Worm (Caenorhabditis elegans) whole organism, young adult: ENCODE measurements around the gene T05H10.8.

Experiments
- B0035.1 ChIP-seq: sonication (generic microtip); optimal IDR thresholded peaks from 2 replicates; lab custom pipeline; 2016; ENCODE audit warnings: missing genetic modification characterization, mild to moderate bottlenecking, missing compliant biosample characterization, missing genotype, missing genetic modification reagents
- B0261.1 ChIP-seq: sonication (generic microtip); optimal IDR thresholded peaks from 2 replicates; lab custom pipeline; 2016; ENCODE audit warnings: mild to moderate bottlenecking, missing genetic modification characterization, moderate library complexity, missing compliant biosample characterization
- C17E4.6 ChIP-seq: fragments of 200-800 bp; sonication (Bioruptor generic); IDR thresholded peaks from 2 replicates; pipeline ENCODE4 v1.3.6; 2022; ENCODE audit warnings: missing genetic modification reagents, missing genetic modification characterization, missing compliant biosample characterization
- D2030.7 ChIP-seq: fragments of 200-800 bp; sonication (Bioruptor generic); IDR thresholded peaks from 2 replicates; pipeline ENCODE4 v1.3.6; 2022; ENCODE audit warnings: missing genetic modification reagents, missing genetic modification characterization, missing compliant biosample characterization
- F23B12.7 ChIP-seq: sonication (generic microtip); optimal IDR thresholded peaks from 2 replicates; lab custom pipeline; 2017; ENCODE audit warnings: missing genetic modification characterization, mild to moderate bottlenecking, missing compliant biosample characterization, antibody characterized with exemption, moderate library complexity; ENCODE audit not compliant: insufficient read depth
- F33H1.4 ChIP-seq: fragments of 200-800 bp; sonication (Bioruptor generic); IDR thresholded peaks from 2 replicates; pipeline ENCODE4 v1.3.6; 2022; ENCODE audit warnings: missing genetic modification reagents, missing genetic modification characterization, missing compliant biosample characterization
- F37B4.10 ChIP-seq: fragments of 200-800 bp; sonication (Bioruptor generic); IDR thresholded peaks from 2 replicates; pipeline ENCODE4 v1.3.6; 2022; ENCODE audit warnings: missing genetic modification characterization, missing compliant biosample characterization
- F57A8.1 ChIP-seq: fragments of 200-800 bp; sonication (Bioruptor generic); optimal IDR thresholded peaks from 2 replicates; lab custom pipeline; 2018; ENCODE audit warnings: mild to moderate bottlenecking, missing genetic modification characterization, moderate library complexity, missing compliant biosample characterization
- Y53G8AR.9 ChIP-seq: fragments of 200-800 bp; sonication (Bioruptor generic); conservative IDR thresholded peaks from 2 replicates; pipeline ENCODE4 v1.3.6; 2022; ENCODE audit warnings: missing genetic modification reagents, missing genetic modification characterization, missing compliant biosample characterization
- Y56A3A.18 ChIP-seq: fragments of 200-800 bp; sonication (Bioruptor generic); IDR thresholded peaks from 2 replicates; pipeline ENCODE4 v1.3.6; 2022; ENCODE audit warnings: missing genetic modification reagents, missing genetic modification characterization, missing compliant biosample characterization
- akir-1 ChIP-seq: fragments of 200-800 bp; sonication (Bioruptor generic); optimal IDR thresholded peaks from 2 replicates; lab custom pipeline; 2018; ENCODE audit warnings: mild to moderate bottlenecking, missing genetic modification characterization, moderate library complexity, missing compliant biosample characterization
- aptf-2 ChIP-seq: fragments of 200-800 bp; sonication (Bioruptor generic); conservative IDR thresholded peaks from 2 replicates; pipeline ENCODE4 v1.3.6; 2022; ENCODE audit warnings: missing genetic modification reagents, missing genetic modification characterization, missing compliant biosample characterization
- aptf-3 ChIP-seq: fragments of 200-800 bp; sonication (Bioruptor generic); IDR thresholded peaks from 2 replicates; pipeline ENCODE4 v1.3.6; 2022; ENCODE audit warnings: missing genetic modification characterization, missing compliant biosample characterization
- atf-7 ChIP-seq: sonication (generic microtip); optimal IDR thresholded peaks from 2 replicates; lab custom pipeline; 2017; ENCODE audit warnings: mild to moderate bottlenecking, missing genetic modification characterization, missing compliant biosample characterization
- attf-6 ChIP-seq: fragments of 200-800 bp; sonication (Bioruptor generic); IDR thresholded peaks from 2 replicates; pipeline ENCODE4 v1.3.6; 2022; ENCODE audit warnings: missing genetic modification reagents, missing genetic modification characterization, missing compliant biosample characterization
- bed-1 ChIP-seq: fragments of 200-800 bp; sonication (Bioruptor generic); IDR thresholded peaks from 2 replicates; pipeline ENCODE4 v1.3.6; 2022; ENCODE audit warnings: missing genetic modification reagents, missing genetic modification characterization, missing compliant biosample characterization
- bed-2 ChIP-seq: fragments of 200-800 bp; sonication (Bioruptor generic); IDR thresholded peaks from 2 replicates; pipeline ENCODE4 v1.3.6; 2022; ENCODE audit warnings: missing genetic modification reagents, missing genetic modification characterization, missing compliant biosample characterization
- cebp-1 ChIP-seq, 2 experiments: fragments of 200-800 bp in 1 of 2; sonication (Bioruptor generic) in 1 of 2; sonication (generic microtip) in 1 of 2; IDR thresholded peaks in 1 of 2; optimal IDR thresholded peaks in 1 of 2; 2 replicates each; pipeline versions ENCODE4 v1.3.6 to Lab custom; 2017 to 2022; ENCODE audit warnings: missing compliant biosample characterization in 2 of 2, missing genetic modification characterization in 2 of 2, mild to moderate bottlenecking in 1 of 2, missing genetic modification reagents in 1 of 2, moderate library complexity in 1 of 2
- ceh-40 ChIP-seq: fragments of 200-800 bp; sonication (Bioruptor generic); IDR thresholded peaks from 2 replicates; pipeline ENCODE4 v1.3.6; 2022; ENCODE audit warnings: missing genetic modification characterization, missing compliant biosample characterization
- ceh-58 ChIP-seq: fragments of 200-800 bp; sonication (Bioruptor generic); IDR thresholded peaks from 2 replicates; pipeline ENCODE4 v1.3.6; 2022; ENCODE audit warnings: missing genetic modification characterization, missing compliant biosample characterization
- ceh-79 ChIP-seq: sonication (generic microtip); optimal IDR thresholded peaks from 2 replicates; lab custom pipeline; 2017; ENCODE audit warnings: mild to moderate bottlenecking, missing genetic modification characterization, missing compliant biosample characterization
- ceh-91 ChIP-seq: fragments of 200-800 bp; sonication (Bioruptor generic); IDR thresholded peaks from 2 replicates; pipeline ENCODE4 v1.3.6; 2022; ENCODE audit warnings: missing genetic modification reagents, missing genetic modification characterization, missing compliant biosample characterization
- dox-1 ChIP-seq: fragments of 200-800 bp; sonication (Bioruptor generic); IDR thresholded peaks from 2 replicates; pipeline ENCODE4 v1.3.6; 2022; ENCODE audit warnings: missing genetic modification reagents, missing genetic modification characterization, missing compliant biosample characterization
- dpff-1 ChIP-seq: sonication (generic microtip); optimal IDR thresholded peaks from 2 replicates; lab custom pipeline; 2017; ENCODE audit warnings: mild to moderate bottlenecking, missing genetic modification characterization, missing compliant biosample characterization
- efl-1 ChIP-seq: fragments of 150-350 bp; optimal IDR thresholded peaks from 2 replicates; lab custom pipeline; 2014; ENCODE audit warnings: missing biosample characterization, missing genetic modification reagents, missing genetic modification characterization
- ets-4 ChIP-seq: fragments of 200-800 bp; sonication (Bioruptor generic); optimal IDR thresholded peaks from 2 replicates; lab custom pipeline; 2018; ENCODE audit warnings: mild to moderate bottlenecking, missing genetic modification characterization, missing compliant biosample characterization
- hlh-12 ChIP-seq: sonication (generic microtip); optimal IDR thresholded peaks from 2 replicates; lab custom pipeline; 2016; ENCODE audit warnings: missing genetic modification characterization, missing compliant biosample characterization
- hmg-1.2 ChIP-seq: fragments of 200-800 bp; sonication (Bioruptor generic); IDR thresholded peaks from 2 replicates; pipeline ENCODE4 v1.3.6; 2022; ENCODE audit warnings: missing genetic modification reagents, missing genetic modification characterization, missing compliant biosample characterization
- hmg-20 ChIP-seq: fragments of 200-800 bp; sonication (Bioruptor generic); IDR thresholded peaks from 2 replicates; pipeline ENCODE4 v1.3.6; 2022; ENCODE audit warnings: missing genetic modification reagents, missing genetic modification characterization, missing compliant biosample characterization
- hrde-1 ChIP-seq: sonication (generic microtip); optimal IDR thresholded peaks from 2 replicates; lab custom pipeline; 2016; ENCODE audit warnings: missing genetic modification characterization, mild to moderate bottlenecking, missing compliant biosample characterization, moderate library complexity, missing genotype, missing genetic modification reagents, borderline replicate concordance
- let-607 ChIP-seq, 2 experiments: fragments of 200-800 bp in 1 of 2; sonication (Bioruptor generic) in 1 of 2; sonication (generic microtip) in 1 of 2; optimal IDR thresholded peaks; 2 replicates each; lab custom pipeline; 2016 to 2018; ENCODE audit warnings: mild to moderate bottlenecking in 2 of 2, missing compliant biosample characterization in 2 of 2, missing genetic modification characterization in 2 of 2, moderate library complexity in 2 of 2, missing genotype in 1 of 2
- lin-26 ChIP-seq: fragments of 200-800 bp; sonication (Bioruptor generic); IDR thresholded peaks from 2 replicates; pipeline ENCODE4 v1.3.6; 2022; ENCODE audit warnings: missing genetic modification reagents, missing genetic modification characterization, missing compliant biosample characterization
- lin-40 ChIP-seq: sonication (generic microtip); optimal IDR thresholded peaks from 2 replicates; lab custom pipeline; 2016; ENCODE audit warnings: missing genetic modification characterization, mild to moderate bottlenecking, missing compliant biosample characterization, missing genotype, missing genetic modification reagents
- lin-54 ChIP-seq: fragments of 200-800 bp; sonication (Bioruptor generic); optimal IDR thresholded peaks from 2 replicates; lab custom pipeline; 2018; ENCODE audit warnings: mild to moderate bottlenecking, missing genetic modification characterization, missing compliant biosample characterization
- madf-10 ChIP-seq: sonication (generic microtip); optimal IDR thresholded peaks from 2 replicates; lab custom pipeline; 2016; ENCODE audit warnings: mild to moderate bottlenecking, missing genetic modification characterization, missing compliant biosample characterization
- mcd-1 ChIP-seq: fragments of 200-800 bp; sonication (Bioruptor generic); IDR thresholded peaks from 2 replicates; pipeline ENCODE4 v1.3.6; 2022; ENCODE audit warnings: missing genetic modification reagents, missing genetic modification characterization, missing compliant biosample characterization
- rec-8 ChIP-seq, 2 experiments: sonication (generic microtip); optimal IDR thresholded peaks; 2 replicates each; lab custom pipeline; 2016; ENCODE audit warnings: mild to moderate bottlenecking in 2 of 2, missing genetic modification characterization in 2 of 2, missing genetic modification reagents in 2 of 2, missing genotype in 2 of 2, missing biosample characterization in 1 of 2, missing compliant biosample characterization in 1 of 2, moderate library complexity in 1 of 2
- repo-1 ChIP-seq: sonication (generic microtip); optimal IDR thresholded peaks from 2 replicates; lab custom pipeline; 2017; ENCODE audit warnings: mild to moderate bottlenecking, missing genetic modification characterization, missing compliant biosample characterization
- sdz-38 ChIP-seq: sonication (generic microtip); optimal IDR thresholded peaks from 2 replicates; lab custom pipeline; 2016; ENCODE audit warnings: missing genotype, missing genetic modification characterization, missing compliant biosample characterization
- sea-2 ChIP-seq: fragments of 200-800 bp; sonication (Bioruptor generic); IDR thresholded peaks from 2 replicates; pipeline ENCODE4 v1.3.6; 2022; ENCODE audit warnings: missing genetic modification characterization, missing compliant biosample characterization
- sptf-2 ChIP-seq: fragments of 200-800 bp; sonication (Bioruptor generic); optimal IDR thresholded peaks from 2 replicates; lab custom pipeline; 2018; ENCODE audit warnings: mild to moderate bottlenecking, missing genetic modification characterization, missing compliant biosample characterization
- tbp1 ChIP-seq: fragments of 200-800 bp; sonication (Bioruptor generic); optimal IDR thresholded peaks from 2 replicates; lab custom pipeline; 2018; ENCODE audit warnings: mild to moderate bottlenecking, missing genetic modification characterization, missing compliant biosample characterization
- tbx-9 ChIP-seq: sonication (generic microtip); optimal IDR thresholded peaks from 2 replicates; lab custom pipeline; 2016; ENCODE audit warnings: borderline replicate concordance, missing genetic modification characterization, inconsistent platforms, missing compliant biosample characterization
- xnd-1 ChIP-seq: sonication (generic microtip); optimal IDR thresholded peaks from 2 replicates; lab custom pipeline; 2016; ENCODE audit warnings: missing genotype, missing genetic modification reagents, missing genetic modification characterization, missing compliant biosample characterization
- ztf-6 ChIP-seq: fragments of 200-800 bp; sonication (Bioruptor generic); IDR thresholded peaks from 2 replicates; pipeline ENCODE4 v1.3.6; 2022; ENCODE audit warnings: missing genetic modification reagents, missing genetic modification characterization, missing compliant biosample characterization

Gene T05H10.8

ce11 chrII:8106921-8107695 lies 48.2 kb downstream of the T05H10.8 start, which contains the start of the genes chst-1 and C41C4.9 (continued):
- TF ChIP-seq bed-1 (0 out of 2 replicates have a peak, but pooled peaks have one; percentile 50), akir-1 (GFP tag; lab: Kevin White, UChicago) (peak; percentile 77), hmg-20 (GFP tag; lab: Robert Waterston, UW) (peak; percentile 75), F33H1.4 (GFP tag; lab: Robert Waterston, UW) (no peak; the same call in 1 of the 2 replicates), madf-10 (tag; lab: Kevin White, UChicago) (peak; percentile 75), lin-26 (GFP tag; lab: Robert Waterston, UW) (peak; percentile 98; the same call in 1 of the 2 replicates), ceh-79 (tag; lab: Kevin White, UChicago) (peak; percentile 92), repo-1 (tag; lab: Kevin White, UChicago) (peak; percentile 78), sptf-2 (GFP tag; lab: Kevin White, UChicago) (peak; percentile 94), aptf-2 (no peak), hmg-1.2 (GFP tag; lab: Robert Waterston, UW) (peak; percentile 69), ceh-58 (GFP tag; lab: Robert Waterston, UW) (no peak), Y56A3A.18 (GFP tag; lab: Robert Waterston, UW) (peak; percentile 93), xnd-1 (no peak), Y53G8AR.9 (GFP tag; lab: Robert Waterston, UW) (0 out of 2 replicates have a peak, but pooled peaks have one; percentile 32), attf-6 (GFP tag; lab: Robert Waterston, UW) (peak; percentile 51; the same call in 1 of the 2 replicates), hrde-1 (peak; percentile 80), tbx-9 (tag; lab: Kevin White, UChicago) (peak; percentile 61), hlh-12 (tag; lab: Kevin White, UChicago) (peak; percentile 68), C17E4.6 (GFP tag; lab: Robert Waterston, UW) (no peak; the same call in 1 of the 2 replicates), rec-8 (tag; optimal IDR thresholded peaks at IDR 0.05; lab: Kevin White, UChicago) (peak; percentile 85 to 97), ceh-40 (GFP tag; lab: Robert Waterston, UW) (peak; percentile 92), let-607 (tag; optimal IDR thresholded peaks at IDR 0.05; lab: Kevin White, UChicago) (peak; percentile 52 to 68), B0261.1 (peak; percentile 86), F37B4.10 (GFP tag; lab: Robert Waterston, UW) (0 out of 2 replicates have a peak, but pooled peaks have one; percentile 90), mcd-1 (GFP tag; lab: Robert Waterston, UW) (no peak), sea-2 (no peak), dpff-1 (tag; lab: Kevin White, UChicago) (peak; percentile 83), tbp1 (GFP tag; lab: Kevin White, UChicago) (peak; percentile 96), ztf-6 (GFP tag; lab: Robert Waterston, UW) (peak; percentile 29; the same call in 1 of the 2 replicates), F23B12.7 (tag; lab: Kevin White, UChicago) (peak; percentile 81), efl-1 (GFP tag; lab: Kevin White, UChicago) (peak; percentile 43), cebp-1 (GFP tag; IDR thresholded peaks at IDR 0.05; lab: Robert Waterston, UW) (peak; percentile 23; the same call in 1 of the 2 replicates), cebp-1 (tag; optimal IDR thresholded peaks at IDR 0.05; lab: Kevin White, UChicago) (no peak), lin-54 (GFP tag; lab: Kevin White, UChicago) (peak; percentile 84), ceh-91 (GFP tag; lab: Robert Waterston, UW) (no peak), atf-7 (tag; lab: Kevin White, UChicago) (peak; percentile 91), ets-4 (GFP tag; lab: Kevin White, UChicago) (peak; percentile 91), F57A8.1 (GFP tag; lab: Kevin White, UChicago) (peak; percentile 93), D2030.7 (no peak; the same call in 1 of the 2 replicates), aptf-3 (GFP tag; lab: Robert Waterston, UW) (peak; percentile 89; the same call in 1 of the 2 replicates), dox-1 (GFP tag; lab: Robert Waterston, UW) (no peak), lin-40 (tag; lab: Kevin White, UChicago) (no peak), bed-2 (GFP tag; lab: Robert Waterston, UW) (no peak), B0035.1 (tag; lab: Kevin White, UChicago) (peak; percentile 46), sdz-38 (tag; lab: Kevin White, UChicago) (no peak)
